Worm (Caenorhabditis elegans) whole organism, L2 larva: ENCODE results near the gene lrch-1.

Experiments used
- R02D3.7 ChIP-seq: fragments of 150-350 bp; optimal IDR thresholded peaks from 2 replicates; lab custom pipeline; 2014; ENCODE audit warnings: missing biosample characterization, missing genetic modification characterization
- Y55F3AM.14 ChIP-seq: fragments of 200-800 bp; sonication (Bioruptor generic); optimal IDR thresholded peaks from 2 replicates; lab custom pipeline; 2018; ENCODE audit warnings: mild to moderate bottlenecking, missing genetic modification characterization, missing compliant biosample characterization
- ama-1 ChIP-seq: fragments of 150-350 bp; optimal IDR thresholded peaks from 2 replicates; lab custom pipeline; 2018; ENCODE audit warnings: inconsistent platforms
- lin-11 ChIP-seq: fragments of 150-350 bp; sonication (generic microtip); optimal IDR thresholded peaks from 2 replicates; lab custom pipeline; 2014; ENCODE audit warnings: missing biosample characterization, missing genetic modification characterization, inconsistent platforms, mixed read lengths
- lsy-2 ChIP-seq, 2 experiments: fragments of 150-350 bp in 1 of 2; sonication (generic microtip) in 1 of 2; optimal IDR thresholded peaks; 2 replicates each; lab custom pipeline; 2014 to 2017; ENCODE audit warnings: missing biosample characterization in 2 of 2, missing genetic modification characterization in 2 of 2
- nhr-25 ChIP-seq: fragments of 150-350 bp; sonication (generic microtip); optimal IDR thresholded peaks from 3 replicates; lab custom pipeline; 2014; ENCODE audit warnings: missing biosample characterization, missing genetic modification characterization
- nhr-6 ChIP-seq: fragments of 150-350 bp; optimal IDR thresholded peaks from 2 replicates; lab custom pipeline; 2014; ENCODE audit warnings: missing biosample characterization, missing genetic modification characterization
- nhr-77 ChIP-seq: fragments of 150-350 bp; optimal IDR thresholded peaks from 2 replicates; lab custom pipeline; 2014; ENCODE audit warnings: missing biosample characterization, missing genetic modification characterization
- snpc-4 ChIP-seq: fragments of 150-350 bp; optimal IDR thresholded peaks from 2 replicates; lab custom pipeline; 2014; ENCODE audit warnings: missing biosample characterization, missing genetic modification characterization

- no peak for TF ChIP-seq snpc-4 (tag; lab: Kevin White, UChicago)
- no peak for TF ChIP-seq R02D3.7
- TF ChIP-seq Y55F3AM.14: no peak
- no peak for TF ChIP-seq lsy-2 (tag; optimal IDR thresholded peaks at IDR 0.05; lab: Kevin White, UChicago)
- TF ChIP-seq lin-11 (tag; lab: Kevin White, UChicago): no peak
- no peak for TF ChIP-seq nhr-25 (tag; lab: Kevin White, UChicago)
- TF ChIP-seq ama-1 (lab: Kevin White, UChicago): no peak
- TF ChIP-seq nhr-6 (tag; lab: Kevin White, UChicago): no peak
- TF ChIP-seq nhr-77 (tag; lab: Kevin White, UChicago): no peak
Observed at ce11 chrX:6221097-6221496, 4.6 kb upstream of the lrch-1 start.
